Fruit fly (Drosophila melanogaster) ovary, adult (tissue): ENCODE measurements around the gene GXIVsPLA2.

Source experiments
- CG17801 ChIP-seq: fragments of 200-800 bp; optimal IDR thresholded peaks from 2 replicates; lab custom pipeline; 2019; ENCODE audit warnings: missing biosample characterization, mild to moderate bottlenecking, missing genetic modification characterization, moderate library complexity; ENCODE audit not compliant: partially characterized antibody

Gene GXIVsPLA2

dm6 chr3L:15954784-15955427 is at the start of gene GXIVsPLA2, which contains the start of gene Pka-C3:
TSS of gene GXIVsPLA2 (plus strand) at chr3L:15955096.
TSS of gene Pka-C3 (minus strand) at chr3L:15954797.
- TF ChIP-seq CG17801 = no peak

dm6 chr3L:15906262-15906661 is 48.6 kb upstream of the GXIVsPLA2 start:
- no peak for TF ChIP-seq CG17801

- no peak for TF ChIP-seq CG17801
Observed at dm6 chr3L:15921043-15921621, 33.8 kb upstream of the GXIVsPLA2 start.

dm6 chr3L:15923352-15923751 is 31.5 kb upstream of the GXIVsPLA2 start:
- no peak for TF ChIP-seq CG17801

dm6 chr3L:15924319-15924718 is 30.6 kb upstream of the GXIVsPLA2 start:
- no peak for TF ChIP-seq CG17801

dm6 chr3L:15924811-15925437 is 30.0 kb upstream of the GXIVsPLA2 start, which contains the start of gene sff:
TSS of gene sff (minus strand) at chr3L:15924861.
- TF ChIP-seq CG17801 = peak; percentile 66

dm6 chr3L:15940823-15941222 is 14.1 kb upstream of the GXIVsPLA2 start:
- TF ChIP-seq CG17801 = no peak

- TF ChIP-seq CG17801 = peak; percentile 17
Observed at dm6 chr3L:15952287-15952686, 2.6 kb upstream of the GXIVsPLA2 start.

- TF ChIP-seq CG17801 = no peak
Observed at dm6 chr3L:15952909-15953308, 2.0 kb upstream of the GXIVsPLA2 start.

dm6 chr3L:15953892-15954291 is 1.0 kb upstream of the GXIVsPLA2 start:
- TF ChIP-seq CG17801 = no peak

- peak; percentile 47 for TF ChIP-seq CG17801
Observed at dm6 chr3L:15956448-15957010, 1.6 kb downstream of the GXIVsPLA2 start, which contains the start of gene elgi. TSS of gene elgi (plus strand) at chr3L:15956550.

- TF ChIP-seq CG17801 = no peak
Observed at dm6 chr3L:15958612-15959315, 3.9 kb downstream of the GXIVsPLA2 start, which contains the start of gene CG17032. TSS of gene CG17032 (plus strand) at chr3L:15958843.

dm6 chr3L:15967588-15968500 is 12.9 kb downstream of the GXIVsPLA2 start, which contains the start of the genes Brr2 and CG10516:
TSS of gene Brr2 (minus strand) at chr3L:15967872.
TSS of gene CG10516 (plus strand) at chr3L:15968204.
- TF ChIP-seq CG17801 = no peak

dm6 chr3L:15968686-15969085 is 13.8 kb downstream of the GXIVsPLA2 start:
- TF ChIP-seq CG17801 = no peak

dm6 chr3L:15974166-15974565 is 19.3 kb downstream of the GXIVsPLA2 start:
- no peak for TF ChIP-seq CG17801
